Fruit fly (Drosophila melanogaster): ENCODE data around the gene CG4669.

Gene CG4669

dm6 chr3L:5186807-5187571, 47.3 kb upstream of the CG4669 start (continued):
- TF ChIP-seq chm (GFP tag; IDR thresholded peaks at IDR 0.05), result peak; percentile 82
- TF ChIP-seq CG4854 (GFP tag; optimal IDR thresholded peaks at IDR 0.05), result peak; percentile 85
- TF ChIP-seq otp (GFP tag; IDR thresholded peaks at IDR 0.05), result peak; percentile 87
- TF ChIP-seq CG17802 (tag; optimal IDR thresholded peaks at IDR 0.05), result peak; percentile 78
- peak; percentile 69 for TF ChIP-seq CG17186 (GFP tag; optimal IDR thresholded peaks at IDR 0.05)
- TF ChIP-seq CG8281 (tag; optimal IDR thresholded peaks at IDR 0.05), result peak; percentile 69
- peak; percentile 83 for TF ChIP-seq CG11093 (GFP tag; IDR thresholded peaks at IDR 0.05)
- TF ChIP-seq CG7928 (GFP tag; optimal IDR thresholded peaks at IDR 0.05), result peak; percentile 51
- TF ChIP-seq CG17385 (GFP tag; optimal IDR thresholded peaks at IDR 0.05), result peak; percentile 85
- TF ChIP-seq chinmo (GFP tag; IDR thresholded peaks at IDR 0.05; ENCODE audit: partially characterized antibody), result peak; percentile 79; the same call in 1 of the 4 replicates
- TF ChIP-seq CG10366 (GFP tag; IDR thresholded peaks at IDR 0.05), result peak; percentile 86
- peak; percentile 86 for TF ChIP-seq tap (tag; optimal IDR thresholded peaks at IDR 0.05)
- TF ChIP-seq oc (tag; optimal IDR thresholded peaks at IDR 0.05), result peak; percentile 92
- peak; percentile 67 for TF ChIP-seq NFAT (GFP tag; IDR thresholded peaks at IDR 0.05)
- peak; percentile 84 for TF ChIP-seq CrebB (tag; optimal IDR thresholded peaks at IDR 0.05)
- TF ChIP-seq tin (GFP tag; optimal IDR thresholded peaks at IDR 0.05), result peak; percentile 92
- TF ChIP-seq CG9797 (GFP tag; optimal IDR thresholded peaks at IDR 0.05), result peak; percentile 45
- peak; percentile 50 for TF ChIP-seq Hey (tag; optimal IDR thresholded peaks at IDR 0.05)
- TF ChIP-seq sqz (GFP tag; optimal IDR thresholded peaks at IDR 0.05), result peak; percentile 94
- peak; percentile 85 for TF ChIP-seq sima (GFP tag; optimal IDR thresholded peaks at IDR 0.05)
- TF ChIP-seq pros (GFP tag; optimal IDR thresholded peaks at IDR 0.05), result peak; percentile 82
- peak; percentile 94 for TF ChIP-seq lab (GFP tag; optimal IDR thresholded peaks at IDR 0.05)
- peak; percentile 87 for TF ChIP-seq Abd-B (GFP tag; optimal IDR thresholded peaks at IDR 0.05)
- TF ChIP-seq dm (GFP tag; optimal IDR thresholded peaks at IDR 0.05), result peak; percentile 80
- peak; percentile 78 for TF ChIP-seq Dip3 (GFP tag; optimal IDR thresholded peaks at IDR 0.05)
- TF ChIP-seq bigmax (GFP tag; optimal IDR thresholded peaks at IDR 0.05), result peak; percentile 30
- TF ChIP-seq CG1792 (GFP tag; optimal IDR thresholded peaks at IDR 0.05), result peak; percentile 77
- TF ChIP-seq bab2 (GFP tag; optimal IDR thresholded peaks at IDR 0.05), result peak; percentile 94
- peak; percentile 50 for TF ChIP-seq YL-1 (GFP tag; optimal IDR thresholded peaks at IDR 0.05)
- peak; percentile 95 for TF ChIP-seq CG17328 (GFP tag; IDR thresholded peaks at IDR 0.05)
- peak; percentile 86 for TF ChIP-seq CG30431 (GFP tag; optimal IDR thresholded peaks at IDR 0.05)
- peak; percentile 72 for TF ChIP-seq Sox100B (GFP tag; optimal IDR thresholded peaks at IDR 0.05)
- peak; percentile 82 for TF ChIP-seq CG6854 (GFP tag; optimal IDR thresholded peaks at IDR 0.05)
- TF ChIP-seq CG4820 (GFP tag; optimal IDR thresholded peaks at IDR 0.05), result peak; percentile 90
- peak; percentile 88 for TF ChIP-seq CG3281 (GFP tag; optimal IDR thresholded peaks at IDR 0.05)
- peak; percentile 91 for TF ChIP-seq lmd (GFP tag; IDR thresholded peaks at IDR 0.05)
- peak; percentile 82 for TF ChIP-seq CG14710 (tag; optimal IDR thresholded peaks at IDR 0.05)
- no peak for TF ChIP-seq CG34224 (GFP tag; IDR thresholded peaks at IDR 0.05; ENCODE audit: partially characterized antibody)
- TF ChIP-seq HLHmδ (GFP tag; optimal IDR thresholded peaks at IDR 0.05), result no peak
- TF ChIP-seq ato (GFP tag; IDR thresholded peaks at IDR 0.05; ENCODE audit: partially characterized antibody), result no peak
- TF ChIP-seq ash1 (GFP tag; optimal IDR thresholded peaks at IDR 0.05), result no peak
- no peak for TF ChIP-seq Sin3A (optimal IDR thresholded peaks at IDR 0.05)
- TF ChIP-seq ac (GFP tag; optimal IDR thresholded peaks at IDR 0.05), result peak; percentile 80
- peak; percentile 84 for TF ChIP-seq Asciz (GFP tag; optimal IDR thresholded peaks at IDR 0.05)
- TF ChIP-seq CG11456 (GFP tag; IDR thresholded peaks at IDR 0.05), result peak; percentile 78

All from whole organism, embryonic.